Fruit fly (Drosophila melanogaster): Measurements from ENCODE around the gene CG9932.
A peak's percentile ranks its signal among the peaks of the same experiment; 100 is the strongest.

DNA sequence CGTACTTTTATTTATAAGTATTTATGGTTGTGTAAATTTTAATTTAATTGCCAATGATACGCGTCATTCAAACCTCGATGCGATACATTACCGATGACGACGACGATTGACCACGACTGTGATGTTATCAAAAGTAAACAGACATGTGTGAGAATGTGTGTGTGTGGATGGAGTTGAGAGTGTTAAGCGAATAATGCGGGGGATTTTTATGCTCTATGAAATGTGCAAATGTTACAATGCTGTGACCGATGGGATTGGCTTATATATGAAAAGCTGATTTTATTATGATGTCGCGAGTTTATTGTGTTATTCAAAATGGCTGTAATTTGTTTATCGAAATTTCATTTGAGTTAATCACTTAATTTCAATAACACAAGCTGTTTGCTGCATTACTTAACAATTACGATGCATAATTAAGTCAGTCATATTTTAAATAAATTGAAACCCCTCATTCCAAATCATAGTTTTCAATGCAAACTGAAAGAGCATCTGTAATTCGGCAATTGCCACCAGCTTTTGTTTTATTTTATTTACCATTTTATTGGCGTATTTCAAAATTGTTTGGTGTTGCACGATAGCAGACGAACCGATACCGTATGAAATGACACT, 12.9 kb upstream of the CG9932 start:
- TF ChIP-seq Rel (GFP tag; optimal IDR thresholded peaks at IDR 0.05): no peak
- TF ChIP-seq Rel (tag; optimal IDR thresholded peaks at IDR 0.05): peak; percentile 74
- TF ChIP-seq CG32264 (GFP tag; optimal IDR thresholded peaks at IDR 0.05): no peak
- no peak for TF ChIP-seq Hr78 (GFP tag; optimal IDR thresholded peaks at IDR 0.05)
- peak; percentile 14 for TF ChIP-seq dmrt93B (GFP tag; optimal IDR thresholded peaks at IDR 0.05)
- no peak for TF ChIP-seq Vsx2 (GFP tag; optimal IDR thresholded peaks at IDR 0.05; ENCODE audit: partially characterized antibody)
- TF ChIP-seq sv (GFP tag; optimal IDR thresholded peaks at IDR 0.05): no peak
